Fruit fly (Drosophila melanogaster): ENCODE data around the gene nyo.

Gene nyo

dm6 chr3R:31599538-31600313 lies 56.9 kb downstream of the nyo start (continued):
- TF ChIP-seq lbe (GFP tag; optimal IDR thresholded peaks at IDR 0.05) = peak; percentile 55
- TF ChIP-seq CG34376 (GFP tag; optimal IDR thresholded peaks at IDR 0.05) = peak; percentile 83
- TF ChIP-seq CoRest (tag; optimal IDR thresholded peaks at IDR 0.05) = no peak
- no peak for TF ChIP-seq CG6272 (GFP tag; IDR thresholded peaks at IDR 0.05)
- peak; percentile 70 for TF ChIP-seq cwo (GFP tag; optimal IDR thresholded peaks at IDR 0.05)
- TF ChIP-seq CG12769 (tag; optimal IDR thresholded peaks at IDR 0.05) = peak; percentile 37
- peak; percentile 51 for TF ChIP-seq sd (tag; optimal IDR thresholded peaks at IDR 0.05)
- TF ChIP-seq lab (GFP tag; optimal IDR thresholded peaks at IDR 0.05) = peak; percentile 31
- no peak for TF ChIP-seq dysf (GFP tag; IDR thresholded peaks at IDR 0.05)
- TF ChIP-seq sug (tag; optimal IDR thresholded peaks at IDR 0.05) = peak; percentile 49
- TF ChIP-seq Dek (tag; optimal IDR thresholded peaks at IDR 0.05) = no peak
- peak; percentile 22 for TF ChIP-seq cg (GFP tag; optimal IDR thresholded peaks at IDR 0.05)
- peak; percentile 12 for TF ChIP-seq sens (GFP tag)
- TF ChIP-seq CG30403 (GFP tag; optimal IDR thresholded peaks at IDR 0.05) = no peak
- peak; percentile 85 for TF ChIP-seq Med (GFP tag)
- peak; percentile 27 for TF ChIP-seq CG4328 (GFP tag; optimal IDR thresholded peaks at IDR 0.05)
- TF ChIP-seq CG34224 (GFP tag; IDR thresholded peaks at IDR 0.05; ENCODE audit: partially characterized antibody) = peak; percentile 53; the same call in 2 of the 3 replicates
- no peak for TF ChIP-seq CG18011 (GFP tag; optimal IDR thresholded peaks at IDR 0.05)
- TF ChIP-seq slp2 (GFP tag; optimal IDR thresholded peaks at IDR 0.05) = no peak
- 0 out of 2 replicates have a peak, but pooled peaks have one; percentile 46 for TF ChIP-seq crol (GFP tag; IDR thresholded peaks at IDR 0.05)
- TF ChIP-seq chinmo (GFP tag; IDR thresholded peaks at IDR 0.05; ENCODE audit: partially characterized antibody) = 0 out of 4 replicates have a peak, but pooled peaks have one; percentile 49
- TF ChIP-seq en (GFP tag; optimal IDR thresholded peaks at IDR 0.05) = no peak
- TF ChIP-seq caup (GFP tag; optimal IDR thresholded peaks at IDR 0.05; ENCODE audit: severe bottlenecking) = peak; percentile 13
- TF ChIP-seq CG32532 (GFP tag; IDR thresholded peaks at IDR 0.05) = 0 out of 2 replicates have a peak, but pooled peaks have one; percentile 10
- peak; percentile 71 for TF ChIP-seq CG13894 (tag; optimal IDR thresholded peaks at IDR 0.05)
- no peak for TF ChIP-seq Trl (optimal IDR thresholded peaks at IDR 0.05)
- no peak for TF ChIP-seq Trl (GFP tag; optimal IDR thresholded peaks at IDR 0.05)
- TF ChIP-seq kah (GFP tag; optimal IDR thresholded peaks at IDR 0.05) = no peak
- 0 out of 2 replicates have a peak, but pooled peaks have one; percentile 16 for TF ChIP-seq CG9932 (GFP tag; IDR thresholded peaks at IDR 0.05)

- TF ChIP-seq CG17359 (tag; optimal IDR thresholded peaks at IDR 0.05) (no peak), ftz-f1 (GFP tag; optimal IDR thresholded peaks at IDR 0.05) (peak; percentile 92), CG12769 (tag; optimal IDR thresholded peaks at IDR 0.05) (peak; percentile 91), sd (tag; optimal IDR thresholded peaks at IDR 0.05) (peak; percentile 58), sens (GFP tag) (peak; percentile 60), CG1647 (GFP tag; optimal IDR thresholded peaks at IDR 0.05) (no peak), CG11696 (GFP tag; IDR thresholded peaks at IDR 0.05) (no peak)
Observed at dm6 chr3R:31603246-31603645, 60.4 kb downstream of the nyo start.

DNA sequence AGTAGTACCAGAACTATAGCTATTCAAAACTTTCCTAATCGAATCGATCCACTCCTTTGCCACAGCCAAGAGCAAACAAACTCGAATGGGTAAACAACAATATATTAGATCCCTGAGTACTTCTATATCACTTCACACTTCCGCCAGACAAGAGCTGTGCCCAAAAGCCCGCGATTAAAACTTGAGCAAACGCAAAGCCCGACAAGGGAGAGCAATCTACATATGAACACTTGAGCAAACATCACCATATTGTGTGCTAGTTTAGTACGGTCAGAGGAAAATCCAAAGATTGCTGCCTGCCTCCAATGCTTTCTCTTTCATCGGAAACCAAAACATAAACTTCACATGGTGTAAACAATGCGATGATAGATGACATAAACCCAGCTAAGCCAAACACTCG lies 60.8 kb downstream of the nyo start:
- TF ChIP-seq CG18599 (GFP tag; optimal IDR thresholded peaks at IDR 0.05) (peak; percentile 59), Dad (GFP tag; optimal IDR thresholded peaks at IDR 0.05) (peak; percentile 1), dati (GFP tag; IDR thresholded peaks at IDR 0.05) (no peak), CG2875 (GFP tag; optimal IDR thresholded peaks at IDR 0.05) (peak; percentile 21), vnd (GFP tag; IDR thresholded peaks at IDR 0.05; ENCODE audit: partially characterized antibody) (no peak), org-1 (GFP tag; optimal IDR thresholded peaks at IDR 0.05) (peak; percentile 38), CG1792 (GFP tag; optimal IDR thresholded peaks at IDR 0.05) (peak; percentile 57), CG2678 (tag; optimal IDR thresholded peaks at IDR 0.05) (peak; percentile 35), Fer1 (GFP tag; optimal IDR thresholded peaks at IDR 0.05) (peak; percentile 49), CG3407 (GFP tag; optimal IDR thresholded peaks at IDR 0.05) (no peak), CG33213 (GFP tag; optimal IDR thresholded peaks at IDR 0.05) (peak; percentile 10), Sox100B (GFP tag; optimal IDR thresholded peaks at IDR 0.05) (peak; percentile 16), Eip74EF (GFP tag; optimal IDR thresholded peaks at IDR 0.05) (peak in 1 of 2 experiments; percentile 34), CG15601 (tag; optimal IDR thresholded peaks at IDR 0.05) (peak; percentile 32), lab (GFP tag; optimal IDR thresholded peaks at IDR 0.05) (peak; percentile 36)

Measured in whole organism, embryonic.